Worm (Caenorhabditis elegans): ENCODE data around the gene mek-1.

- no peak for TF ChIP-seq nhr-76 (tag; optimal IDR thresholded peaks at IDR 0.05)
- TF ChIP-seq lsy-2 (tag; optimal IDR thresholded peaks at IDR 0.05): no peak
- TF ChIP-seq unc-62 (GFP tag; optimal IDR thresholded peaks at IDR 0.05): no peak
- no peak for TF ChIP-seq egl-27 (tag; optimal IDR thresholded peaks at IDR 0.05)
- TF ChIP-seq lin-15B (tag; optimal IDR thresholded peaks at IDR 0.05): no peak
- no peak for TF ChIP-seq elt-3 (tag; optimal IDR thresholded peaks at IDR 0.05)
- TF ChIP-seq zag-1 (tag; optimal IDR thresholded peaks at IDR 0.05): no peak
- TF ChIP-seq nhr-11 (tag; optimal IDR thresholded peaks at IDR 0.05): no peak
Measured at ce11 chrX:7507141-7507540, 28.1 kb downstream of the mek-1 start.
